Worm (Caenorhabditis elegans) whole organism, L4/young adult: ENCODE measurements around the gene scd-1.

Source experiments
- W03F9.2 ChIP-seq: fragments of 150-350 bp; optimal IDR thresholded peaks from 2 replicates; lab custom pipeline; 2014; ENCODE audit warnings: missing biosample characterization, missing genetic modification characterization
- dao-5 ChIP-seq: sonication (generic microtip); optimal IDR thresholded peaks from 2 replicates; lab custom pipeline; 2016; ENCODE audit warnings: missing genotype, missing genetic modification characterization, moderate library complexity, missing compliant biosample characterization

DNA sequence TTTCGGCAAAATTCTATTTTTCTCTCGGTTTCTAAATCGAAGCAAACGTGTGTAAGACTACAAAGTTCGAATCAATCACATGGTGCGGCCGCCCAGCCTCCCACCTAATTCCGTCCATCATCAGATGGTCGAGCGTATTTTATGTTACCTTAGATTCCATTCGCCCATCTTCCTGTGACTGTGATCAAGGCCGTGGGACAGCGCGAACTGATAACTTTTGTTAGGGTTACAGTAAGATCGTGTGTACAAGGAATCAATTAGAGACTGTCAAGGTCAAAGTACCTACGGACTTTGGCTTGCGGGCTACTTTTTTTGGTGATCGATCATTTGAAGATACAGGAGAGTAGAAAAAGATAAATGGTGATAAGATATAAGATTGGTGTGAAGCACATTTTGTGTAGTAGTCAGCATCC is 2.5 kb downstream of the scd-1 start:
- no peak for TF ChIP-seq W03F9.2
- TF ChIP-seq dao-5: no peak
